Worm (Caenorhabditis elegans): ENCODE measurements around the gene nape-1.

The nape-1 gene

ce11 chrIV:3736244-3736643 is 4.4 kb downstream of the nape-1 start:
- TF ChIP-seq ceh-39 (tag; optimal IDR thresholded peaks at IDR 0.05) (no peak), lin-32 (GFP tag; optimal IDR thresholded peaks at IDR 0.05) (no peak), nhr-237 (tag; optimal IDR thresholded peaks at IDR 0.05) (no peak), unc-39 (tag; optimal IDR thresholded peaks at IDR 0.05) (no peak), drap-1 (GFP tag; optimal IDR thresholded peaks at IDR 0.05) (no peak), tbx-8 (GFP tag; optimal IDR thresholded peaks at IDR 0.05) (no peak), hlh-1 (tag; optimal IDR thresholded peaks at IDR 0.05) (no peak), unc-62 (GFP tag; optimal IDR thresholded peaks at IDR 0.05) (no peak)

ce11 chrIV:3733287-3733686 is 7.4 kb downstream of the nape-1 start:
- TF ChIP-seq zip-8 (tag; optimal IDR thresholded peaks at IDR 0.05) (peak; percentile 96), ceh-83 (GFP tag; optimal IDR thresholded peaks at IDR 0.05) (no peak)

ce11 chrIV:3731430-3731829 is 9.2 kb downstream of the nape-1 start:
- TF ChIP-seq cnd-1 (tag; optimal IDR thresholded peaks at IDR 0.05) (no peak), nhr-76 (tag; optimal IDR thresholded peaks at IDR 0.05) (no peak), tbx-8 (GFP tag; optimal IDR thresholded peaks at IDR 0.05) (no peak), sem-2 (GFP tag; optimal IDR thresholded peaks at IDR 0.05) (no peak)

ce11 chrIV:3725845-3726244 is 14.8 kb downstream of the nape-1 start, which contains the start of gene smgl-2:
Gene smgl-2 (plus strand): TSS chrIV:3726164.
- TF ChIP-seq pha-4 (tag; optimal IDR thresholded peaks at IDR 0.05) (peak; percentile 23), mep-1 (tag; optimal IDR thresholded peaks at IDR 0.05) (peak; percentile 81), zip-8 (tag; optimal IDR thresholded peaks at IDR 0.05) (no peak), elt-1 (tag; optimal IDR thresholded peaks at IDR 0.05; ENCODE audit: borderline replicate concordance, insufficient read depth) (no peak), lsy-2 (tag; optimal IDR thresholded peaks at IDR 0.05) (peak; percentile 71), lin-13 (tag; optimal IDR thresholded peaks at IDR 0.05) (peak; percentile 28), nhr-237 (tag; optimal IDR thresholded peaks at IDR 0.05) (peak; percentile 44), blmp-1 (tag; optimal IDR thresholded peaks at IDR 0.05) (no peak), cnd-1 (tag; optimal IDR thresholded peaks at IDR 0.05) (no peak), bed-3 (GFP tag; optimal IDR thresholded peaks at IDR 0.05) (no peak), nhr-12 (tag; optimal IDR thresholded peaks at IDR 0.05) (no peak), M03D4.4 (tag; optimal IDR thresholded peaks at IDR 0.05) (no peak), mls-2 (tag; optimal IDR thresholded peaks at IDR 0.05) (no peak), ceh-43 (GFP tag; optimal IDR thresholded peaks at IDR 0.05) (no peak), sem-2 (GFP tag; optimal IDR thresholded peaks at IDR 0.05) (no peak), unc-39 (tag; optimal IDR thresholded peaks at IDR 0.05) (no peak), nhr-76 (tag; optimal IDR thresholded peaks at IDR 0.05) (no peak), ces-1 (GFP tag; optimal IDR thresholded peaks at IDR 0.05) (peak; percentile 62), unc-62 (GFP tag; optimal IDR thresholded peaks at IDR 0.05) (no peak), ham-2 (GFP tag; optimal IDR thresholded peaks at IDR 0.05) (no peak), unc-120 (tag; optimal IDR thresholded peaks at IDR 0.05; ENCODE audit: poor library complexity, severe bottlenecking) (no peak), mab-5 (tag; optimal IDR thresholded peaks at IDR 0.05) (no peak), elt-3 (tag; optimal IDR thresholded peaks at IDR 0.05) (no peak), drap-1 (GFP tag; optimal IDR thresholded peaks at IDR 0.05) (no peak), ceh-39 (tag; optimal IDR thresholded peaks at IDR 0.05) (no peak), nhr-2 (tag; optimal IDR thresholded peaks at IDR 0.05) (peak; percentile 11), tbx-8 (GFP tag; optimal IDR thresholded peaks at IDR 0.05) (no peak), hlh-1 (tag; optimal IDR thresholded peaks at IDR 0.05) (no peak), snpc-4 (tag; optimal IDR thresholded peaks at IDR 0.05) (no peak), nhr-28 (tag; optimal IDR thresholded peaks at IDR 0.05) (no peak), lin-32 (GFP tag; optimal IDR thresholded peaks at IDR 0.05) (no peak), ceh-83 (GFP tag; optimal IDR thresholded peaks at IDR 0.05) (no peak), flh-1 (GFP tag; optimal IDR thresholded peaks at IDR 0.05) (no peak), sptf-1 (tag; optimal IDR thresholded peaks at IDR 0.05) (no peak), ztf-11 (tag; optimal IDR thresholded peaks at IDR 0.05) (no peak)

All from whole organism, mixed stage, embryonic.